Fruit fly (Drosophila melanogaster) whole organism, prepupa: ENCODE data around the gene c12.2.

Source experiments
- CG10669 ChIP-seq: fragments of 200-800 bp; sonication (Bioruptor generic); optimal IDR thresholded peaks from 3 replicates; lab custom pipeline; 2018; ENCODE audit warnings: missing biosample characterization, mild to moderate bottlenecking, missing genetic modification characterization, moderate library complexity
- CG11294 ChIP-seq: fragments of 200-800 bp; sonication (Bioruptor generic); IDR thresholded peaks from 2 replicates; pipeline ENCODE4 v1.3.6; 2022; ENCODE audit warnings: missing biosample characterization, missing genetic modification characterization
- CG11762 ChIP-seq: fragments of 200-800 bp; sonication (Bioruptor generic); optimal IDR thresholded peaks from 3 replicates; lab custom pipeline; 2016; ENCODE audit warnings: missing biosample characterization, missing genetic modification characterization; ENCODE audit not compliant: insufficient read depth
- CG11902 ChIP-seq: fragments of 200-800 bp; sonication (Bioruptor generic); optimal IDR thresholded peaks from 3 replicates; lab custom pipeline; 2016; ENCODE audit warnings: missing biosample characterization, missing genetic modification characterization
- CG15336 ChIP-seq: fragments of 200-800 bp; sonication (Bioruptor generic); IDR thresholded peaks from 2 replicates; pipeline ENCODE4 v1.3.6; 2022; ENCODE audit warnings: missing biosample characterization, missing genetic modification characterization
- CG1621 ChIP-seq: fragments of 200-800 bp; sonication (Bioruptor generic); optimal IDR thresholded peaks from 3 replicates; lab custom pipeline; 2018; ENCODE audit warnings: missing biosample characterization, mild to moderate bottlenecking, missing genetic modification characterization
- CG16779 ChIP-seq: fragments of 200-800 bp; sonication (Bioruptor generic); optimal IDR thresholded peaks from 3 replicates; lab custom pipeline; 2017; ENCODE audit warnings: missing biosample characterization, mild to moderate bottlenecking, missing genetic modification characterization
- CG3032 ChIP-seq: fragments of 200-800 bp; optimal IDR thresholded peaks from 2 replicates; lab custom pipeline; 2019; ENCODE audit warnings: missing biosample characterization, mild to moderate bottlenecking, missing genetic modification characterization, moderate library complexity
- CG31627 ChIP-seq: fragments of 200-800 bp; sonication (Bioruptor generic); optimal IDR thresholded peaks from 3 replicates; lab custom pipeline; 2016; ENCODE audit warnings: missing biosample characterization, missing genetic modification characterization
- CG32006 ChIP-seq: fragments of 200-800 bp; sonication (Bioruptor generic); optimal IDR thresholded peaks from 3 replicates; lab custom pipeline; 2017; ENCODE audit warnings: missing biosample characterization, mild to moderate bottlenecking, missing genetic modification characterization
- CG3919 ChIP-seq: fragments of 200-800 bp; sonication (Bioruptor generic); optimal IDR thresholded peaks from 3 replicates; lab custom pipeline; 2016; ENCODE audit warnings: missing biosample characterization, missing genetic modification characterization
- CG4318 ChIP-seq: fragments of 200-800 bp; sonication (Bioruptor generic); optimal IDR thresholded peaks from 3 replicates; lab custom pipeline; 2017; ENCODE audit warnings: missing biosample characterization, mild to moderate bottlenecking, missing genetic modification characterization
- CG6163 ChIP-seq: fragments of 200-800 bp; sonication (Bioruptor generic); IDR thresholded peaks from 3 replicates; pipeline ENCODE4 v1.3.6; 2022; ENCODE audit warnings: missing biosample characterization, missing genetic modification characterization
- CG6276 ChIP-seq: fragments of 200-800 bp; sonication (Bioruptor generic); optimal IDR thresholded peaks from 2 replicates; lab custom pipeline; 2017; ENCODE audit warnings: missing biosample characterization, mild to moderate bottlenecking, missing genetic modification characterization
- CG6792 ChIP-seq: fragments of 200-800 bp; sonication (Bioruptor generic); optimal IDR thresholded peaks from 3 replicates; lab custom pipeline; 2016; ENCODE audit warnings: missing biosample characterization, missing genetic modification characterization
- CG6808 ChIP-seq: fragments of 200-800 bp; sonication (Bioruptor generic); optimal IDR thresholded peaks from 3 replicates; lab custom pipeline; 2017; ENCODE audit warnings: missing biosample characterization, missing genetic modification characterization, mild to moderate bottlenecking, moderate library complexity, missing genetic modification reagents
- CG6854 ChIP-seq: fragments of 200-800 bp; sonication (Bioruptor generic); optimal IDR thresholded peaks from 2 replicates; lab custom pipeline; 2017; ENCODE audit warnings: missing biosample characterization, mild to moderate bottlenecking, missing genetic modification characterization
- CG7368 ChIP-seq: fragments of 200-800 bp; sonication (Bioruptor generic); optimal IDR thresholded peaks from 3 replicates; lab custom pipeline; 2016; ENCODE audit warnings: missing biosample characterization, missing genetic modification characterization
- CG8119 ChIP-seq: fragments of 200-800 bp; sonication (Bioruptor generic); IDR thresholded peaks from 3 replicates; pipeline ENCODE4 v1.3.6; 2022; ENCODE audit warnings: missing biosample characterization, missing genetic modification characterization
- CG9139 ChIP-seq: fragments of 200-800 bp; sonication (Bioruptor generic); optimal IDR thresholded peaks from 3 replicates; lab custom pipeline; 2017; ENCODE audit warnings: missing biosample characterization, mild to moderate bottlenecking, missing genetic modification characterization
- Eip75B ChIP-seq: fragments of 200-800 bp; sonication (Bioruptor generic); optimal IDR thresholded peaks from 3 replicates; lab custom pipeline; 2016; ENCODE audit warnings: missing biosample characterization, missing genetic modification characterization
- Eip78C ChIP-seq: fragments of 200-800 bp; sonication (Bioruptor generic); peaks from one replicate; lab custom pipeline; 2016; ENCODE audit warnings: missing biosample characterization, missing genetic modification characterization
- Eip93F ChIP-seq: fragments of 200-800 bp; sonication (Bioruptor generic); optimal IDR thresholded peaks from 2 replicates; lab custom pipeline; 2016; ENCODE audit warnings: missing biosample characterization, mild to moderate bottlenecking, missing genetic modification characterization
- Ets21C ChIP-seq: fragments of 200-800 bp; sonication (Bioruptor generic); optimal IDR thresholded peaks from 3 replicates; lab custom pipeline; 2016; ENCODE audit warnings: missing biosample characterization, missing genetic modification characterization
- Gug ChIP-seq: fragments of 200-800 bp; sonication (Bioruptor generic); IDR thresholded peaks from 2 replicates; pipeline ENCODE4 v1.3.6; 2022; ENCODE audit warnings: missing biosample characterization, missing genetic modification characterization
- Hr38 ChIP-seq: sonication (Bioruptor generic); optimal IDR thresholded peaks from 2 replicates; lab custom pipeline; 2016; ENCODE audit warnings: missing biosample characterization, missing genetic modification characterization
- Hr39 ChIP-seq: fragments of 200-800 bp; sonication (Bioruptor generic); optimal IDR thresholded peaks from 2 replicates; lab custom pipeline; 2016; ENCODE audit warnings: missing biosample characterization, missing genetic modification characterization
- Hr4 ChIP-seq: fragments of 200-800 bp; sonication (Bioruptor generic); optimal IDR thresholded peaks from 3 replicates; lab custom pipeline; 2016; ENCODE audit warnings: missing biosample characterization, missing genetic modification characterization
- Met ChIP-seq: fragments of 200-800 bp; sonication (Bioruptor generic); optimal IDR thresholded peaks from 3 replicates; lab custom pipeline; 2016; ENCODE audit warnings: missing biosample characterization, missing genetic modification characterization
- Sox14 ChIP-seq: fragments of 200-800 bp; sonication (Bioruptor generic); optimal IDR thresholded peaks from 3 replicates; lab custom pipeline; 2016; ENCODE audit warnings: missing biosample characterization, missing genetic modification characterization
- Sox15 ChIP-seq: fragments of 200-800 bp; sonication (Bioruptor generic); optimal IDR thresholded peaks from 3 replicates; lab custom pipeline; 2016; ENCODE audit warnings: missing biosample characterization, missing genetic modification characterization
- cyc ChIP-seq: fragments of 200-800 bp; sonication (Bioruptor generic); optimal IDR thresholded peaks from 3 replicates; lab custom pipeline; 2016; ENCODE audit warnings: missing biosample characterization, missing genetic modification characterization
- dac ChIP-seq: fragments of 200-800 bp; sonication (Bioruptor generic); optimal IDR thresholded peaks from 2 replicates; lab custom pipeline; 2017; ENCODE audit warnings: missing biosample characterization, mild to moderate bottlenecking, missing genetic modification characterization
- dsx ChIP-seq: fragments of 200-800 bp; optimal IDR thresholded peaks from 3 replicates; lab custom pipeline; 2019; ENCODE audit warnings: missing biosample characterization, mild to moderate bottlenecking, missing genetic modification characterization, moderate library complexity; ENCODE audit not compliant: poor library complexity, severe bottlenecking
- eg ChIP-seq: fragments of 200-800 bp; sonication (Bioruptor generic); IDR thresholded peaks from 3 replicates; pipeline ENCODE4 v1.3.6; 2022; ENCODE audit warnings: missing biosample characterization, missing genetic modification characterization
- fd59A ChIP-seq: fragments of 200-800 bp; sonication (Bioruptor generic); optimal IDR thresholded peaks from 2 replicates; lab custom pipeline; 2017; ENCODE audit warnings: missing biosample characterization, mild to moderate bottlenecking, missing genetic modification characterization, missing genetic modification reagents
- fd85E ChIP-seq: fragments of 200-800 bp; sonication (Bioruptor generic); optimal IDR thresholded peaks from 3 replicates; lab custom pipeline; 2016; ENCODE audit warnings: missing biosample characterization, missing genetic modification characterization
- fkh ChIP-seq: fragments of 200-800 bp; sonication (Bioruptor generic); optimal IDR thresholded peaks from 3 replicates; lab custom pipeline; 2017; ENCODE audit warnings: missing biosample characterization, mild to moderate bottlenecking, missing genetic modification characterization, moderate library complexity
- lz ChIP-seq: fragments of 200-800 bp; sonication (Bioruptor generic); optimal IDR thresholded peaks from 3 replicates; lab custom pipeline; 2016; ENCODE audit warnings: missing biosample characterization, missing genetic modification characterization
- net ChIP-seq: fragments of 200-800 bp; sonication (Bioruptor generic); optimal IDR thresholded peaks from 3 replicates; lab custom pipeline; 2016; ENCODE audit warnings: missing biosample characterization, missing genetic modification characterization
- pdm3 ChIP-seq: fragments of 200-800 bp; sonication (Bioruptor generic); optimal IDR thresholded peaks from 3 replicates; lab custom pipeline; 2016; ENCODE audit warnings: missing biosample characterization, missing genetic modification characterization
- vri ChIP-seq: fragments of 200-800 bp; sonication (Bioruptor generic); optimal IDR thresholded peaks from 3 replicates; lab custom pipeline; 2016; ENCODE audit warnings: missing biosample characterization, mild to moderate bottlenecking, missing genetic modification characterization

c12.2 gene

DNA sequence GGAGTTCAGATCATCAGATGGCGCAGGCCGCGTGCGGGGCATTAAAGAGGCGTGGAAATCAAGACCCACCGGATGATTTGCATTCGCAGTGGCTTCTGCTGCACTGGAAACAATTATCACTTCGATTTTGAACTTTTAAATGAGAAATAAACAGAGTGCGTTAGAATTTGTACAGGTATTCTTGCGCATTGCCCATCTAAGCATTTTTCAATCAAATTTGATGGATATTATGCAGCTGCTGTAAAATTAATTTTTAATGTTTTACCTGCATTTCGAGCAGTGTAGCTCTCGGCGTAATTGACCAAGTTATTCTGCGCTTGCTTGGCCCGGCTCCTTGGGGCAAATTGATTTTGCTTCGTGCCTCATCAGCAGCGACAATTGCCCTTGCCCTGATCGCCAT, 2.1 kb upstream of the c12.2 start (continued):
- TF ChIP-seq lz (GFP tag; lab: Kevin White, UChicago) (peak; percentile 64), CG3919 (GFP tag; lab: Kevin White, UChicago) (no peak), CG6792 (GFP tag; lab: Kevin White, UChicago) (no peak), Hr4 (GFP tag; lab: Kevin White, UChicago) (no peak), Gug (no peak)

dm6 chrX:9330387-9330786, 11.2 kb downstream of the c12.2 start, which contains the start of gene CG34450:
Gene CG34450, minus strand, starts transcription at chrX:9330487.
- TF ChIP-seq Hr39 (no peak), CG3032 (tag; lab: Kevin White, UChicago) (no peak), Eip93F (GFP tag; lab: Kevin White, UChicago) (no peak), Eip78C (no peak)

DNA sequence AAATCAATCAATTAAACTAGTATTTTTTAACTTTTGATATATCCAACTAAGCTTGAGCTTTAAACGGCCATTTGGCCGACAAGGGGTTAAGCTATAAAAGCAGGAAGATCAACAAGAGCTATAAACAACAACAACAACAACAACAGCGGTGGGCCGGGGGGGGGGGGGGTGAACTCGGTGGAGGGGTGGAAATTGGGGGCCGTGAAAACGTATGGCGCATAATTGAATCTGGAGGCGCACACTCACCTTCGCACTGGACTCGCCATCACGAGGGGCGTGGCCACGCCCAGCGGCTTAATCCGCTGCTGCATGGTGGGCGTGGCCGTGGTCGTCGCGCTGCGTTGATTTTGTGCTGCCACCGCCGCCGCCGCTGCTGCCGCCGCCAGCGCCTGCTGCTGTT, 13.0 kb downstream of the c12.2 start:
- TF ChIP-seq cyc (GFP tag; lab: Kevin White, UChicago) (no peak), CG32006 (GFP tag; lab: Kevin White, UChicago) (peak; percentile 55), CG8119 (GFP tag; lab: Robert Waterston, UW) (0 out of 3 replicates have a peak, but pooled peaks have one; percentile 25), CG16779 (no peak)

DNA sequence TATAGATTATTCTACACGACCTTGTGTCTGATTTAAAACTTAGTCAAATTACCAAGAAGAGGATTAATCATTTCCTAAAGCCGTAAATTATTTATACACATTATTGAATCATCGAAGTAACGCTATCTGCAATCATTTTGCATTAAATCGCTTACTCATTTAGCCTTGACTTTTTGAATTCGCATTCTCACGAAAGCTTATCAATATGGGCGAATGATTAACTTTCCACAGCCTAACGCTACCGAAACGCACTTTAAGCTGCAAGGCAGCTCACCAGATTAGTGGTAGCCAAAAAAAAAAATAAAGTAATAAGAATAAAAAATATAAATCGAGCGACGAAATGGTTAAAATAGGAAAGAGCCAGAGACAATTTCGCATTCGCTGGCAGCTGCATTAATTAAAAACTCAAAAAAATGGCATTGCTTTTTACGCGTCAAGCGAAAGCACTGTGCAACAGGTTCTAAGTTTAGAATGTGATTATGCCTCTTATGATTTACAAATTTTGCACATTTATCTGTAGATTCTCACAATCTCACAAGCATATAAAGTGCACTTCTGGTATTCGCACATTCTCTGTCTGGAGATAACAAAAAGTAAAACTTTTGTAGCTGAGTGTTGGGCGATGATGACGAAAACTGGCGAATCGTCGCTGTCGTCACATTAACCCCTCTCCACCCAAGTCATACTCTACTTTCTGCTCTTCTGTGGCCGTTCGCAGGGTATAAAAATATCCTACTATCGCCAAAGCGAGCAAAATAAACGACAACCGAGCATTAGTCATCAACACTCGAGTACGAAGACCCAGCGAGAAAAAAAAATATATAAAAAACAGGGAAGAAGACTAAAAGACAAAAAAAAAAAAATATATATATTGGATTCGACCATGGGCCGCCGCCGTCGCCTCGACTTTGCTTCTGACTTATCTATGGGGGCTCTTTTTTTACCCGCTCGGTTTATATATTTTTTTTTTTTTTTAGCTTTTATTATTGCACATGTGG, 24.6 kb downstream of the c12.2 start:
- TF ChIP-seq CG1621 (tag; lab: Kevin White, UChicago): peak; percentile 89
- peak; percentile 79 for TF ChIP-seq CG6276 (GFP tag; lab: Kevin White, UChicago)
- TF ChIP-seq CG15336: peak; percentile 87
- peak; percentile 75 for TF ChIP-seq CG11294 (GFP tag; lab: Robert Waterston, UW)
- TF ChIP-seq CG7368 (GFP tag; lab: Kevin White, UChicago): peak; percentile 95
- TF ChIP-seq Gug: peak; percentile 85
- peak; percentile 61 for TF ChIP-seq CG4318 (GFP tag; lab: Kevin White, UChicago)
- peak; percentile 80 for TF ChIP-seq fd59A (GFP tag; lab: Kevin White, UChicago)
- peak; percentile 86 for TF ChIP-seq CG11762 (GFP tag; lab: Kevin White, UChicago)
- no peak for TF ChIP-seq Hr38 (GFP tag; lab: Kevin White, UChicago)
- TF ChIP-seq eg: peak; percentile 32; the same call in 1 of the 3 replicates
- peak; percentile 96 for TF ChIP-seq CG6163
- peak; percentile 95 for TF ChIP-seq Hr39
- TF ChIP-seq pdm3 (GFP tag; lab: Kevin White, UChicago): peak; percentile 90
- peak; percentile 97 for TF ChIP-seq Eip78C
- peak; percentile 88 for TF ChIP-seq Eip75B (GFP tag; lab: Kevin White, UChicago)
- TF ChIP-seq Hr4 (GFP tag; lab: Kevin White, UChicago): peak; percentile 85
- TF ChIP-seq fkh (GFP tag; lab: Kevin White, UChicago): no peak
- TF ChIP-seq CG6808 (GFP tag; lab: Kevin White, UChicago): peak; percentile 76
- peak; percentile 91 for TF ChIP-seq vri (GFP tag; lab: Kevin White, UChicago)
- peak; percentile 76 for TF ChIP-seq dac (GFP tag; lab: Kevin White, UChicago)
- peak; percentile 84 for TF ChIP-seq fd85E (GFP tag; lab: Kevin White, UChicago)
- TF ChIP-seq Met: peak; percentile 94
- peak; percentile 90 for TF ChIP-seq CG10669 (GFP tag; lab: Kevin White, UChicago)
- TF ChIP-seq Sox15 (GFP tag; lab: Kevin White, UChicago): peak; percentile 88
- peak; percentile 76 for TF ChIP-seq CG9139 (GFP tag; lab: Kevin White, UChicago)
- peak; percentile 95 for TF ChIP-seq CG31627 (GFP tag; lab: Kevin White, UChicago)
- TF ChIP-seq CG16779: peak; percentile 65
- peak; percentile 92 for TF ChIP-seq CG3919 (GFP tag; lab: Kevin White, UChicago)
- peak; percentile 86 for TF ChIP-seq CG11902
- TF ChIP-seq cyc (GFP tag; lab: Kevin White, UChicago): peak; percentile 96
- peak; percentile 84 for TF ChIP-seq CG6854
- peak; percentile 84 for TF ChIP-seq net (GFP tag; lab: Kevin White, UChicago)
- TF ChIP-seq dsx (GFP tag; lab: Kevin White, UChicago): peak; percentile 83
- TF ChIP-seq CG8119 (GFP tag; lab: Robert Waterston, UW): peak; percentile 81
- peak; percentile 91 for TF ChIP-seq Sox14 (GFP tag; lab: Kevin White, UChicago)
- peak; percentile 91 for TF ChIP-seq Ets21C (GFP tag; lab: Kevin White, UChicago)
